Worm (Caenorhabditis elegans) whole organism, L4/young adult: ENCODE measurements around the gene str-27.

Experiments
- W03F9.2 ChIP-seq: fragments of 150-350 bp; optimal IDR thresholded peaks from 2 replicates; lab custom pipeline; 2014; ENCODE audit warnings: missing biosample characterization, missing genetic modification characterization
- dao-5 ChIP-seq: sonication (generic microtip); optimal IDR thresholded peaks from 2 replicates; lab custom pipeline; 2016; ENCODE audit warnings: missing genotype, missing genetic modification characterization, moderate library complexity, missing compliant biosample characterization
- him-1 ChIP-seq: sonication (generic microtip); optimal IDR thresholded peaks from 2 replicates; lab custom pipeline; 2016; ENCODE audit warnings: missing genotype, missing genetic modification reagents, missing genetic modification characterization, missing compliant biosample characterization

ce11 chrV:15689952-15690351 lies 45.7 kb downstream of the str-27 start, which contains the start of gene nhr-268:
- no peak for TF ChIP-seq him-1 (tag; lab: Kevin White, UChicago)
- no peak for TF ChIP-seq W03F9.2 (tag; lab: Kevin White, UChicago)
- no peak for TF ChIP-seq dao-5 (tag; lab: Kevin White, UChicago)
